Worm (Caenorhabditis elegans) whole organism, midembryonic: ENCODE results near the gene K03B4.8.

Experiments
- T22C8.4 ChIP-seq: fragments of 200-800 bp; sonication (Bioruptor generic); IDR thresholded peaks from 2 replicates; pipeline ENCODE4 v1.3.6; 2022; ENCODE audit warnings: missing genetic modification characterization, missing compliant biosample characterization
- cog-1 ChIP-seq: sonication (generic microtip); optimal IDR thresholded peaks from 2 replicates; lab custom pipeline; 2016; ENCODE audit warnings: missing genetic modification characterization, missing compliant biosample characterization
- flt-1 ChIP-seq: fragments of 200-800 bp; sonication (Bioruptor generic); IDR thresholded peaks from 2 replicates; pipeline ENCODE4 v1.3.6; 2022; ENCODE audit warnings: missing genetic modification characterization, missing compliant biosample characterization
- klf-2 ChIP-seq: fragments of 200-800 bp; sonication (Bioruptor generic); conservative IDR thresholded peaks from 2 replicates; pipeline ENCODE4 v1.3.6; 2022; ENCODE audit warnings: missing genetic modification reagents, missing genetic modification characterization, missing compliant biosample characterization
- med-1 ChIP-seq: sonication (generic microtip); optimal IDR thresholded peaks from 2 replicates; lab custom pipeline; 2017; ENCODE audit warnings: missing genetic modification characterization, mild to moderate bottlenecking, missing compliant biosample characterization, antibody characterized with exemption, missing genetic modification reagents; ENCODE audit not compliant: insufficient read depth
- ref-1 ChIP-seq: fragments of 200-800 bp; sonication (Bioruptor generic); conservative IDR thresholded peaks from 2 replicates; pipeline ENCODE4 v1.3.6; 2022; ENCODE audit warnings: missing genetic modification reagents, missing genetic modification characterization, missing compliant biosample characterization
- tab-1 ChIP-seq: fragments of 200-800 bp; sonication (Bioruptor generic); IDR thresholded peaks from 2 replicates; pipeline ENCODE4 v1.3.6; 2022; ENCODE audit warnings: missing genetic modification characterization, missing compliant biosample characterization
- ztf-23 ChIP-seq: fragments of 200-800 bp; sonication (Bioruptor generic); IDR thresholded peaks from 2 replicates; pipeline ENCODE4 v1.3.6; 2022; ENCODE audit warnings: missing genetic modification reagents, missing genetic modification characterization, missing compliant biosample characterization
- ztf-29 ChIP-seq: fragments of 200-800 bp; sonication (Bioruptor generic); IDR thresholded peaks from 2 replicates; pipeline ENCODE4 v1.3.6; 2022; ENCODE audit warnings: missing genetic modification reagents, missing genetic modification characterization, missing compliant biosample characterization

K03B4.8 gene

ce11 chrV:4632808-4633207 is 41.6 kb downstream of the K03B4.8 start:
- TF ChIP-seq tab-1 (GFP tag; lab: Robert Waterston, UW): peak; percentile 58; the same call in 1 of the 2 replicates

- no peak for TF ChIP-seq tab-1 (GFP tag; lab: Robert Waterston, UW)
- no peak for TF ChIP-seq ztf-23
- TF ChIP-seq cog-1 (tag; lab: Kevin White, UChicago): no peak
- TF ChIP-seq flt-1 (GFP tag; lab: Robert Waterston, UW): no peak
- TF ChIP-seq ztf-29 (GFP tag; lab: Robert Waterston, UW): no peak
- TF ChIP-seq ref-1 (GFP tag; lab: Robert Waterston, UW): no peak
- no peak for TF ChIP-seq T22C8.4 (GFP tag; lab: Robert Waterston, UW)
- no peak for TF ChIP-seq klf-2 (GFP tag; lab: Robert Waterston, UW)
- TF ChIP-seq med-1 (GFP tag; lab: Kevin White, UChicago): no peak
Observed at ce11 chrV:4630267-4630666, 44.1 kb downstream of the K03B4.8 start.

- TF ChIP-seq tab-1 (GFP tag; lab: Robert Waterston, UW): no peak
- TF ChIP-seq ztf-29 (GFP tag; lab: Robert Waterston, UW): no peak
- TF ChIP-seq ztf-23: no peak
- TF ChIP-seq cog-1 (tag; lab: Kevin White, UChicago): no peak
- no peak for TF ChIP-seq flt-1 (GFP tag; lab: Robert Waterston, UW)
- TF ChIP-seq T22C8.4 (GFP tag; lab: Robert Waterston, UW): no peak
- TF ChIP-seq med-1 (GFP tag; lab: Kevin White, UChicago): no peak
- no peak for TF ChIP-seq ref-1 (GFP tag; lab: Robert Waterston, UW)
- TF ChIP-seq klf-2 (GFP tag; lab: Robert Waterston, UW): no peak
Observed at ce11 chrV:4628517-4628930, 45.9 kb downstream of the K03B4.8 start, which contains the start of gene pmt-2. pmt-2 (plus strand) TSS chrV:4628580.

- TF ChIP-seq ztf-23 (no peak), ref-1 (GFP tag; lab: Robert Waterston, UW) (no peak), flt-1 (GFP tag; lab: Robert Waterston, UW) (no peak), tab-1 (GFP tag; lab: Robert Waterston, UW) (no peak), ztf-29 (GFP tag; lab: Robert Waterston, UW) (no peak), cog-1 (tag; lab: Kevin White, UChicago) (no peak), med-1 (GFP tag; lab: Kevin White, UChicago) (no peak)
Observed at ce11 chrV:4626344-4626743, 48.1 kb downstream of the K03B4.8 start.

- no peak for TF ChIP-seq flt-1 (GFP tag; lab: Robert Waterston, UW)
- no peak for TF ChIP-seq med-1 (GFP tag; lab: Kevin White, UChicago)
Observed at ce11 chrV:4624717-4625116, 49.7 kb downstream of the K03B4.8 start.
